Fruit fly (Drosophila melanogaster) ovary, adult (tissue): Measurements from ENCODE around the gene CG43165.
A peak's percentile ranks its signal among the peaks of the same experiment; 100 is the strongest.

ENCODE experiments used
- CG17801 ChIP-seq: fragments of 200-800 bp; optimal IDR thresholded peaks from 2 replicates; lab custom pipeline; 2019; ENCODE audit warnings: missing biosample characterization, mild to moderate bottlenecking, missing genetic modification characterization, moderate library complexity; ENCODE audit not compliant: partially characterized antibody

The CG43165 gene

dm6 chr2L:3675770-3676169, 19.1 kb downstream of the CG43165 start:
- TF ChIP-seq CG17801 (GFP tag; lab: Kevin White, UChicago): no peak

dm6 chr2L:3670481-3670880, 24.3 kb downstream of the CG43165 start, which contains the start of gene Sfp24Bc:
TSS of gene Sfp24Bc (minus strand) at chr2L:3670581.
- no peak for TF ChIP-seq CG17801 (GFP tag; lab: Kevin White, UChicago)

- TF ChIP-seq CG17801 (GFP tag; lab: Kevin White, UChicago): no peak
These were observed 25.1 kb downstream of the CG43165 start, which contains the start of gene Sfp24Bb for dm6 chr2L:3669675-3670074. TSS of gene Sfp24Bb (minus strand) at chr2L:3669775.

dm6 chr2L:3669034-3669433, 25.8 kb downstream of the CG43165 start, which contains the start of gene Sfp24Bd:
TSS of gene Sfp24Bd (minus strand) at chr2L:3669134.
- TF ChIP-seq CG17801 (GFP tag; lab: Kevin White, UChicago): no peak

dm6 chr2L:3668451-3668850, 26.4 kb downstream of the CG43165 start, which contains the start of gene Sfp24Ba:
TSS of gene Sfp24Ba (minus strand) at chr2L:3668551.
- no peak for TF ChIP-seq CG17801 (GFP tag; lab: Kevin White, UChicago)

- no peak for TF ChIP-seq CG17801 (GFP tag; lab: Kevin White, UChicago)
These were observed 32.5 kb downstream of the CG43165 start, which contains the start of gene Drgx for dm6 chr2L:3662307-3662795. TSS of gene Drgx (plus strand) at chr2L:3662745.

dm6 chr2L:3657349-3658142, 37.3 kb downstream of the CG43165 start:
- no peak for TF ChIP-seq CG17801 (GFP tag; lab: Kevin White, UChicago)

- TF ChIP-seq CG17801 (GFP tag; lab: Kevin White, UChicago): no peak
These were observed 38.2 kb downstream of the CG43165 start, which contains the start of gene for for dm6 chr2L:3656667-3657066. TSS of gene for (minus strand) at chr2L:3656953.

dm6 chr2L:3655698-3656105, 39.1 kb downstream of the CG43165 start:
- peak; percentile 98 for TF ChIP-seq CG17801 (GFP tag; lab: Kevin White, UChicago)

- TF ChIP-seq CG17801 (GFP tag; lab: Kevin White, UChicago): no peak
These were observed 39.7 kb downstream of the CG43165 start for dm6 chr2L:3654956-3655618.

dm6 chr2L:3648173-3648972, 46.4 kb downstream of the CG43165 start:
- no peak for TF ChIP-seq CG17801 (GFP tag; lab: Kevin White, UChicago)

dm6 chr2L:3647521-3648172, 47.2 kb downstream of the CG43165 start:
- TF ChIP-seq CG17801 (GFP tag; lab: Kevin White, UChicago): peak; percentile 14

dm6 chr2L:3646041-3646440, 48.8 kb downstream of the CG43165 start:
- no peak for TF ChIP-seq CG17801 (GFP tag; lab: Kevin White, UChicago)

- TF ChIP-seq CG17801 (GFP tag; lab: Kevin White, UChicago): no peak
These were observed 49.5 kb downstream of the CG43165 start for dm6 chr2L:3645339-3645738.
